Worm (Caenorhabditis elegans): ENCODE measurements around the gene ptrg-1.

The ptrg-1 gene

DNA sequence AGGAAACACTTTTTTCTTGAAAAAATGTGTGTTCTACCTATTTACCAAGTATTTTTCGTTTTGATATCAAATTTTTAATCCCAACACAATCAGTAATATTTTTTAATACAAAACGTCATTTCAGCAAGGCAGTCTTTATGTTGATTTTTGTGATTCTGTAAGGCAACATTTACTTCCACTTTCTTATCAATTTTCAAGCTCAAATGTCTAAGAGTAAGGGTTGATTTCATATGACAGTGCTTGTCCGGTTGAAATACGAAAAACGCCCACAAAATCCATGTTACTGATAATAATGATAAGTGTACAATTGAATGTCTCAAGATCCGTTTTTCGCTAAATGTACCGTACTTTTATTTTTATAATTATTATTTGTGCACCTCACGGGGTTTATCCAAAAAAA, 41.9 kb upstream of the ptrg-1 start (continued):
- TF ChIP-seq pqm-1 (tag; optimal IDR thresholded peaks at IDR 0.05): peak; percentile 89

DNA sequence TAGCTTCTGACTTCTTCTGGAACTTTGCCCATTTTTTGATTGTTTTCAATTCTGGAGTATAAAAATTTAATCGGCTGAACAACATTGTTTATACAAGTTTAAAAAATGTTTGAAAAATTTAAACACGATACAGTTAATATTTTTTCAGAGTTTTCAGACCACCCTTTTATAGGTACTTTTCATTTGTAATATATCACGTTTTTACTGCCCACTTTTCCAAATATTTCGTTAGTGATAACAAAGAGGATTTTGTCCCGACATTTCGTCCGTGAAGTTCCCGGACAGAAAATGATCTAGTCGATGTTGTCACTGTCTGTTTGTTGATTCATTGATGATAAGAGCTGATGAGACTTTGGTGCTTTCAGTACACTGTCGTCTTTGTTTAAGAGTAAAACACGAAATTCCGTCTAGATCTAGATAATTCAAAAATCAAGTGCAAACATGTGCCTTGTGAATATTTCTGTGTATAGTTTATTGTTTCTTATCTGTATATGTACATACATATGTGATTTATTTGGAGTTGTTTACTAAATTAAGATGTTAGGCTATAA, 41.1 kb upstream of the ptrg-1 start, which contains the start of gene ech-9:
Gene ech-9 (minus strand): TSS at position 51 of the 551 bp plus-strand sequence.
- peak; percentile 30 for TF ChIP-seq pqm-1 (tag; optimal IDR thresholded peaks at IDR 0.05)
- TF ChIP-seq lin-15B (tag; optimal IDR thresholded peaks at IDR 0.05): no peak
- TF ChIP-seq nhr-25 (tag; optimal IDR thresholded peaks at IDR 0.05; ENCODE audit: borderline replicate concordance, insufficient read depth): no peak
- TF ChIP-seq ztf-7 (tag; optimal IDR thresholded peaks at IDR 0.05): no peak
- 0 out of 2 replicates have a peak, but pooled peaks have one; percentile 21 for TF ChIP-seq Y75B8A.6 (GFP tag; IDR thresholded peaks at IDR 0.05)
- no peak for TF ChIP-seq daf-16 (GFP tag; optimal IDR thresholded peaks at IDR 0.05)
- TF ChIP-seq daf-16 (tag; optimal IDR thresholded peaks at IDR 0.05): peak; percentile 54
- peak; percentile 2 for TF ChIP-seq hlh-11 (tag; optimal IDR thresholded peaks at IDR 0.05)
- TF ChIP-seq dmd-9 (GFP tag; IDR thresholded peaks at IDR 0.05): no peak
- no peak for TF ChIP-seq ama-1 (optimal IDR thresholded peaks at IDR 0.05)
- TF ChIP-seq nhr-28 (tag; optimal IDR thresholded peaks at IDR 0.05): peak; percentile 13

DNA sequence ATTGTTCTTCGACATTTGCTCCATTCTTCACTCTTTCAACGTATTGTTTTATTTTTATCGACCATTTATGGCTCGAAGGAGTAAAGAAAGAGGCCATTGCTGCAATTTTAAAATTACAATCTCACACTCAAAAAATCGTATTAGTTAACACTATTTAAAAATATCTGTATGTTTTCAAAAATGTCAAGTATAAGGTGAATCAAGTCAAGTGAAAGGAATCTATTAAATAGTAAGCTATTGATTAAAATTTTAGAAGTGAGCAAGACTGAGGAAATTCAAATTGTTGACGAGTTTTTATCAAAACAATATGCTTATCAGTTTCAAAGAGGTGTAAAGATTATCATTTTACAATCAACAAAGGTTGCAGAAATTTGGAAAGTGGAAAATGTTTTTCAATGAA, 38.2 kb upstream of the ptrg-1 start, which contains the start of gene F01G10.4:
Gene F01G10.4 (minus strand): TSS at position 101 of the 400 bp plus-strand sequence.
- TF ChIP-seq nhr-10 (tag; optimal IDR thresholded peaks at IDR 0.05) (no peak), mxl-3 (GFP tag; optimal IDR thresholded peaks at IDR 0.05) (no peak), lin-1 (GFP tag; IDR thresholded peaks at IDR 0.05) (no peak)

DNA sequence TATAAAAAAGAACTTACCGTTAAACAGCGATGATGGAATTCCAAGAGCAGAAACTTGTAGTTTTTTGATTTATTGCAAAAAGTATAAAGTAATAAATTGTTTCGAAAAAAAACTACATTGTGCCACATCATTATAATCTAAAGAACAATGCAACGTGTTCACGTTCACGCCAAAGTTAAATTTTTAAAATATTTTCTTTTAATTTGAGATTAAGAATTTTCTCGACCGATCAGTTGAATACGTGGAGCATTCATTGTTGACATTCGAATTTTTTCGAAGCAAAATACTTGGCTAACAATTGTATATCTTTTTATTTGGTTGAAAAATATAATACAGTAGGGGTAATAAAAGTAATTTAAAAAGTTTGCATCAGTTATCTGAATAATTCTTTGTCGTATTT, 36.7 kb upstream of the ptrg-1 start, which contains the start of gene F01G10.5:
Gene F01G10.5 (minus strand): TSS at position 101 of the 400 bp plus-strand sequence.
- no peak for TF ChIP-seq tra-1 (GFP tag; IDR thresholded peaks at IDR 0.05)
- TF ChIP-seq lin-1 (GFP tag; IDR thresholded peaks at IDR 0.05): no peak
- no peak for TF ChIP-seq Y75B8A.6 (GFP tag; IDR thresholded peaks at IDR 0.05)
- no peak for TF ChIP-seq zfp-2 (tag; optimal IDR thresholded peaks at IDR 0.05)
- TF ChIP-seq mes-2 (tag; optimal IDR thresholded peaks at IDR 0.05; ENCODE audit: poor library complexity, severe bottlenecking): no peak
- no peak for TF ChIP-seq nhr-25 (tag; optimal IDR thresholded peaks at IDR 0.05; ENCODE audit: borderline replicate concordance, insufficient read depth)
- TF ChIP-seq F44E2.7 (GFP tag; IDR thresholded peaks at IDR 0.05): no peak
- TF ChIP-seq nhr-41 (GFP tag; IDR thresholded peaks at IDR 0.05): no peak
- TF ChIP-seq nhr-42 (GFP tag; IDR thresholded peaks at IDR 0.05): no peak
- no peak for TF ChIP-seq zag-1 (tag; optimal IDR thresholded peaks at IDR 0.05)
- TF ChIP-seq aly-2 (tag; optimal IDR thresholded peaks at IDR 0.05): no peak
- TF ChIP-seq hlh-11 (tag; optimal IDR thresholded peaks at IDR 0.05): no peak
- no peak for TF ChIP-seq vab-7 (GFP tag; IDR thresholded peaks at IDR 0.05)

DNA sequence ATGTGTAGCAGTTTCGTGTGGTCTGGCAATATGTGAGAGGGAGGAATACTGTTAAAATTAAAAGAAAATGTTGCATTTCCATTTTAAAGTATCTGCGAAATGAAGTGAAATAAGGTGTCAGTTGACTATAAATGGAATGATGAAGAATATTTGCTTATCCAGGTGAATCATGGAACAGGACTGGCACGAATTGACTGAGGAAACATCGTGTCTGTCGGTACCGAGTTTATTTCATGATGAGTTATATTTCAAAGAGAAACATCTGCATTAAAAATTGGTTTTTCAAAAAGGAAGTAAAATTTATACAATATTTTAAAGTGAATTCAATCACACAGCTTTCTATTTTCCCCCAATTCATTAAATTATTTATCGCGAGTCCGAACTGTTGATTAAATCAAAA, 33.3 kb upstream of the ptrg-1 start, which contains the start of gene F01G10.6:
Gene F01G10.6 (minus strand): TSS at position 101 of the 400 bp plus-strand sequence.
- no peak for TF ChIP-seq lin-15B (tag; optimal IDR thresholded peaks at IDR 0.05)
- TF ChIP-seq mdl-1 (tag; optimal IDR thresholded peaks at IDR 0.05): no peak
- TF ChIP-seq lin-1 (GFP tag; IDR thresholded peaks at IDR 0.05): no peak
- no peak for TF ChIP-seq hmg-1.1 (GFP tag; IDR thresholded peaks at IDR 0.05)
- TF ChIP-seq pha-4 (GFP tag; IDR thresholded peaks at IDR 0.05): no peak
- no peak for TF ChIP-seq pha-4 (tag; optimal IDR thresholded peaks at IDR 0.05)
- TF ChIP-seq ztf-11 (tag; optimal IDR thresholded peaks at IDR 0.05): no peak
- TF ChIP-seq nhr-102 (tag; optimal IDR thresholded peaks at IDR 0.05): no peak

DNA sequence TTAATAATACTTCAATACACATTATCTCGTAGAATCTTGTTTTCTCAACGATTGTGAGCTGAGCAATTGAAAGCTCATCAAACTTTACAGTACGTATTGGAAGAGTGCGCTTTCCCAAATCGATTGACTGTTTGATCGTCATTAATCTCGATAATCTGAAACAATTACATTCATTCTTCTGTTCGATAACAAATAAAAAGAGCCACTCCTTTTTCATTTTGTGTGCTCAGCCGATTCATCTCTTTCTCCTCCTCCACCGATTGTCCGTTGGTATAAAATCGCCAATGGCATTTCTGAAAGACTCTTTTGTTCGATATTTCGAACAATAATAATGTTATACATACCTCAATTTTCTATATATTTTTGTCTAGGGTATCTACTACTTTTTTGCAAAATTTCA, 29.5 kb upstream of the ptrg-1 start, which contains the start of gene nas-12:
Gene nas-12 (plus strand): TSS at position 301 of the 400 bp plus-strand sequence.
- TF ChIP-seq fos-1 (tag; optimal IDR thresholded peaks at IDR 0.05) (no peak), ztf-7 (tag; optimal IDR thresholded peaks at IDR 0.05) (no peak), gei-8 (GFP tag; optimal IDR thresholded peaks at IDR 0.05) (no peak), spr-1 (tag; optimal IDR thresholded peaks at IDR 0.05) (no peak), snpc-1.2 (GFP tag; IDR thresholded peaks at IDR 0.05) (no peak), aly-2 (tag; optimal IDR thresholded peaks at IDR 0.05) (no peak), mdl-1 (tag; optimal IDR thresholded peaks at IDR 0.05) (no peak), nhr-77 (tag; optimal IDR thresholded peaks at IDR 0.05) (no peak), mxl-3 (GFP tag; optimal IDR thresholded peaks at IDR 0.05) (no peak), mep-1 (tag; optimal IDR thresholded peaks at IDR 0.05) (no peak), mes-2 (tag; optimal IDR thresholded peaks at IDR 0.05; ENCODE audit: poor library complexity, severe bottlenecking) (no peak), R02D3.7 (tag; optimal IDR thresholded peaks at IDR 0.05) (no peak), nhr-10 (tag; optimal IDR thresholded peaks at IDR 0.05) (no peak), daf-16 (GFP tag; optimal IDR thresholded peaks at IDR 0.05) (no peak), daf-16 (tag; optimal IDR thresholded peaks at IDR 0.05) (no peak)
